Worm (Caenorhabditis elegans) whole organism, L3 larva: ENCODE data around the gene hlh-32.

Experiments used
- ZK546.5 ChIP-seq: sonication (generic microtip); optimal IDR thresholded peaks from 2 replicates; lab custom pipeline; 2017; ENCODE audit warnings: missing biosample characterization, missing genetic modification characterization
- ama-1 ChIP-seq: fragments of 150-350 bp; optimal IDR thresholded peaks from 2 replicates; lab custom pipeline; 2018
- elt-3 ChIP-seq, 3 experiments: fragments of 150-350 bp in 1 of 3; sonication (generic microtip) in 2 of 3; optimal IDR thresholded peaks; 2 replicates in 2 of 3; 4 replicates in 1 of 3; lab custom pipeline; 2014 to 2017; ENCODE audit warnings: missing biosample characterization in 3 of 3, missing genetic modification characterization in 3 of 3
- fkh-2 ChIP-seq: fragments of 150-350 bp; optimal IDR thresholded peaks from 2 replicates; lab custom pipeline; 2014; ENCODE audit warnings: missing biosample characterization, missing genetic modification reagents, missing genetic modification characterization
- fos-1 ChIP-seq: fragments of 150-350 bp; optimal IDR thresholded peaks from 2 replicates; lab custom pipeline; 2014; ENCODE audit warnings: missing biosample characterization, missing genetic modification characterization
- mdl-1 ChIP-seq: fragments of 150-350 bp; optimal IDR thresholded peaks from 2 replicates; lab custom pipeline; 2014; ENCODE audit warnings: missing biosample characterization, missing genetic modification characterization
- nfya-1 ChIP-seq: sonication (generic microtip); optimal IDR thresholded peaks from 2 replicates; lab custom pipeline; 2017; ENCODE audit warnings: missing genetic modification characterization, mild to moderate bottlenecking, missing compliant biosample characterization, antibody characterized with exemption, moderate library complexity; ENCODE audit not compliant: insufficient read depth
- nhr-11 ChIP-seq: fragments of 150-350 bp; optimal IDR thresholded peaks from 2 replicates; lab custom pipeline; 2014; ENCODE audit warnings: missing biosample characterization, missing genetic modification characterization
- nhr-67 ChIP-seq: fragments of 150-350 bp; optimal IDR thresholded peaks from 2 replicates; lab custom pipeline; 2014; ENCODE audit warnings: missing biosample characterization, missing genetic modification characterization
- nhr-76 ChIP-seq: fragments of 150-350 bp; sonication (generic microtip); optimal IDR thresholded peaks from 5 replicates; lab custom pipeline; 2014; ENCODE audit warnings: missing biosample characterization, missing genetic modification characterization
- nhr-77 ChIP-seq: fragments of 150-350 bp; optimal IDR thresholded peaks from 2 replicates; lab custom pipeline; 2014; ENCODE audit warnings: missing biosample characterization, missing genetic modification characterization
- unc-62 ChIP-seq: fragments of 150-350 bp; sonication (generic microtip); optimal IDR thresholded peaks from 4 replicates; lab custom pipeline; 2014; ENCODE audit warnings: missing biosample characterization, missing genetic modification reagents, missing genetic modification characterization
- zag-1 ChIP-seq: fragments of 150-350 bp; optimal IDR thresholded peaks from 2 replicates; lab custom pipeline; 2014; ENCODE audit warnings: missing biosample characterization, missing genetic modification characterization
- ztf-4 ChIP-seq: fragments of 150-350 bp; optimal IDR thresholded peaks from 2 replicates; lab custom pipeline; 2014; ENCODE audit warnings: missing biosample characterization, missing genetic modification characterization

ce11 chrIV:16178433-16178832 lies 46.2 kb downstream of the hlh-32 start:
- no peak for TF ChIP-seq nhr-77
- TF ChIP-seq fos-1, result no peak
- no peak for TF ChIP-seq nhr-11 (tag; lab: Kevin White, UChicago)
- TF ChIP-seq fkh-2 (tag; lab: Kevin White, UChicago), result no peak
- TF ChIP-seq nfya-1 (tag; lab: Kevin White, UChicago), result no peak
- no peak for TF ChIP-seq ama-1
- no peak for TF ChIP-seq ZK546.5 (tag; lab: Kevin White, UChicago)
- TF ChIP-seq zag-1 (tag; lab: Kevin White, UChicago), result no peak
- no peak for TF ChIP-seq unc-62 (GFP tag; lab: Kevin White, UChicago)
- TF ChIP-seq elt-3 (tag; optimal IDR thresholded peaks at IDR 0.05; lab: Kevin White, UChicago), result no peak
- no peak for TF ChIP-seq ztf-4 (tag; lab: Kevin White, UChicago)
- no peak for TF ChIP-seq nhr-67
- TF ChIP-seq nhr-76 (tag; lab: Kevin White, UChicago), result no peak
- TF ChIP-seq mdl-1 (tag; lab: Kevin White, UChicago), result no peak
